Worm (Caenorhabditis elegans): ENCODE data around the gene glb-34.

DNA sequence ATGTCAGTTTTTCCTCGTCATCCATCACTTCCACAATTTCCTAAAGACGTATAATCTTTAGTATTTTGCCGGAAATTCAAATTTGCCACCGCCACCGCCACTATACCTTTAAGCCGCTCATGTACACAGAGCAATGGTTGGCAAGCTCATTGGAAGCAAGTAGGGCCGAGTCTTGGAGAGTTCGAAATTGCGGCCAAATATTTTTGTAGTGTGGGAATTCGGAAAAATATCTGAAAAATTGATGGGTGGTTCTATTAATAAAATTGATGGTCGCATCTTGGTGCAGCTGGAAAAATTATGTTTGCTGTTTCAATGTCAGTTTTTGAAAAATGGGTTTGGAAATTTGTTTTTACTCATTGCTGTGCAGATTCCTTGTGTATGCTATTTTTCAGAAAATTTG is 881 bp downstream of the glb-34 start:
- no peak for TF ChIP-seq tab-1 (GFP tag; IDR thresholded peaks at IDR 0.05)
- TF ChIP-seq flt-1 (GFP tag; IDR thresholded peaks at IDR 0.05), result no peak
- no peak for TF ChIP-seq ztf-29 (GFP tag; IDR thresholded peaks at IDR 0.05)

Measured in whole organism, midembryonic.